Fruit fly (Drosophila melanogaster) whole organism: ENCODE data around the gene CG13074.

Experiments
- CG8478 ChIP-seq: fragments of >200 bp; optimal IDR thresholded peaks from 2 replicates; lab custom pipeline; 2018; ENCODE audit warnings: inconsistent platforms
- Dll ChIP-seq: fragments of >200 bp; optimal IDR thresholded peaks from 2 replicates; lab custom pipeline; 2017
- EcR ChIP-seq, 2 experiments: fragments of >200 bp; optimal IDR thresholded peaks; 2 replicates each; lab custom pipeline; 2017; ENCODE audit warnings: missing biosample characterization in 2 of 2, missing genetic modification characterization in 2 of 2, missing genetic modification reagents in 2 of 2
- pan ChIP-seq: fragments of >200 bp; optimal IDR thresholded peaks from 2 replicates; lab custom pipeline; 2017
- psq ChIP-seq: fragments of >200 bp; optimal IDR thresholded peaks from 2 replicates; lab custom pipeline; 2017
- usp ChIP-seq: fragments of >200 bp; optimal IDR thresholded peaks from 2 replicates; lab custom pipeline; 2017; ENCODE audit warnings: missing biosample characterization, missing genetic modification characterization, mixed read lengths

Gene CG13074

dm6 chr3L:16128973-16129745 lies 31.9 kb upstream of the CG13074 start, which contains the start of gene SsRbeta:
SsRbeta (plus strand) TSS chr3L:16129617.
- no peak for TF ChIP-seq pan (lab: Kevin White, UChicago)
- no peak for TF ChIP-seq usp (GFP tag; lab: Kevin White, UChicago)
- no peak for TF ChIP-seq Dll (lab: Kevin White, UChicago)
- no peak for TF ChIP-seq psq
- no peak for TF ChIP-seq EcR (GFP tag; optimal IDR thresholded peaks at IDR 0.05; lab: Kevin White, UChicago)
- TF ChIP-seq CG8478 (lab: Kevin White, UChicago): no peak

- TF ChIP-seq Dll (lab: Kevin White, UChicago): no peak
- TF ChIP-seq CG8478 (lab: Kevin White, UChicago): no peak
- no peak for TF ChIP-seq EcR (GFP tag; optimal IDR thresholded peaks at IDR 0.05; lab: Kevin White, UChicago)
- TF ChIP-seq pan (lab: Kevin White, UChicago): no peak
Measured at dm6 chr3L:16128481-16128972, 31.2 kb upstream of the CG13074 start, which contains the start of gene Pgm1. Pgm1 (minus strand) TSS chr3L:16128531.

dm6 chr3L:16121791-16122190 lies 24.5 kb upstream of the CG13074 start, which contains the start of gene Strump:
Strump (plus strand) TSS chr3L:16122002.
- no peak for TF ChIP-seq usp (GFP tag; lab: Kevin White, UChicago)
- no peak for TF ChIP-seq EcR (GFP tag; optimal IDR thresholded peaks at IDR 0.05; lab: Kevin White, UChicago)
- TF ChIP-seq CG8478 (lab: Kevin White, UChicago): no peak
- no peak for TF ChIP-seq Dll (lab: Kevin White, UChicago)
- TF ChIP-seq pan (lab: Kevin White, UChicago): no peak
- TF ChIP-seq psq: no peak

dm6 chr3L:16113607-16114337 lies 16.5 kb upstream of the CG13074 start:
- TF ChIP-seq EcR (GFP tag; optimal IDR thresholded peaks at IDR 0.05; lab: Kevin White, UChicago): no peak
- no peak for TF ChIP-seq psq
- TF ChIP-seq pan (lab: Kevin White, UChicago): no peak
- no peak for TF ChIP-seq usp (GFP tag; lab: Kevin White, UChicago)
- TF ChIP-seq Dll (lab: Kevin White, UChicago): no peak
- TF ChIP-seq CG8478 (lab: Kevin White, UChicago): no peak

- no peak for TF ChIP-seq EcR (GFP tag; optimal IDR thresholded peaks at IDR 0.05; lab: Kevin White, UChicago)
- TF ChIP-seq psq: no peak
- no peak for TF ChIP-seq pan (lab: Kevin White, UChicago)
- no peak for TF ChIP-seq Dll (lab: Kevin White, UChicago)
- TF ChIP-seq CG8478 (lab: Kevin White, UChicago): no peak
- TF ChIP-seq usp (GFP tag; lab: Kevin White, UChicago): no peak
Measured at dm6 chr3L:16113003-16113606, 15.8 kb upstream of the CG13074 start, which contains the start of gene Taf4. Taf4 (plus strand) TSS chr3L:16113212.

dm6 chr3L:16112069-16112820 lies 15.0 kb upstream of the CG13074 start, which contains the start of gene Zn72D:
Zn72D (minus strand) TSS chr3L:16112626.
- TF ChIP-seq Dll (lab: Kevin White, UChicago): no peak
- TF ChIP-seq psq: no peak
- TF ChIP-seq usp (GFP tag; lab: Kevin White, UChicago): no peak
- no peak for TF ChIP-seq EcR (GFP tag; optimal IDR thresholded peaks at IDR 0.05; lab: Kevin White, UChicago)
- no peak for TF ChIP-seq CG8478 (lab: Kevin White, UChicago)
- TF ChIP-seq pan (lab: Kevin White, UChicago): no peak

dm6 chr3L:16105528-16105927 lies 8.2 kb upstream of the CG13074 start, which contains the start of the genes IntS9 and CG43295:
IntS9 (minus strand) TSS chr3L:16105627.
CG43295 (plus strand) TSS chr3L:16105852.
- no peak for TF ChIP-seq Dll (lab: Kevin White, UChicago)
- no peak for TF ChIP-seq CG8478 (lab: Kevin White, UChicago)

- TF ChIP-seq Dll (lab: Kevin White, UChicago) (no peak), EcR (GFP tag; optimal IDR thresholded peaks at IDR 0.05; lab: Kevin White, UChicago) (no peak), pan (lab: Kevin White, UChicago) (no peak), psq (no peak), usp (GFP tag; lab: Kevin White, UChicago) (no peak), CG8478 (lab: Kevin White, UChicago) (no peak)
Measured at dm6 chr3L:16100059-16100458, 2.8 kb upstream of the CG13074 start, which contains the start of gene IleRS-m. IleRS-m (plus strand) TSS chr3L:16100280.

dm6 chr3L:16090330-16090803 lies 6.9 kb downstream of the CG13074 start, which contains the start of the genes CG5235 and ClC-c:
CG5235 (minus strand) TSS chr3L:16090392.
ClC-c (plus strand) TSS chr3L:16090454.
- TF ChIP-seq EcR (GFP tag; optimal IDR thresholded peaks at IDR 0.05; lab: Kevin White, UChicago) (no peak), pan (lab: Kevin White, UChicago) (no peak), Dll (lab: Kevin White, UChicago) (no peak), usp (GFP tag; lab: Kevin White, UChicago) (no peak)

- TF ChIP-seq pan (lab: Kevin White, UChicago) (no peak), psq (no peak), EcR (GFP tag; optimal IDR thresholded peaks at IDR 0.05; lab: Kevin White, UChicago) (no peak), CG8478 (lab: Kevin White, UChicago) (no peak), Dll (lab: Kevin White, UChicago) (no peak), usp (GFP tag; lab: Kevin White, UChicago) (no peak)
Measured at dm6 chr3L:16087323-16087816, 9.9 kb downstream of the CG13074 start, which contains the start of gene Tasp1. Tasp1 (minus strand) TSS chr3L:16087525.
